Fruit fly (Drosophila melanogaster): ENCODE measurements around the gene qua.

Gene qua

dm6 chr2L:17465915-17466677 lies 30.9 kb downstream of the qua start (continued):
- no peak for TF ChIP-seq salm (tag; optimal IDR thresholded peaks at IDR 0.05)
- TF ChIP-seq CG6654 (GFP tag; optimal IDR thresholded peaks at IDR 0.05) = peak; percentile 61
- no peak for TF ChIP-seq Nf-YC (tag; optimal IDR thresholded peaks at IDR 0.05)
- TF ChIP-seq esg (GFP tag; conservative IDR thresholded peaks at IDR 0.05) = peak; percentile 85
- peak; percentile 75 for TF ChIP-seq CG34422 (GFP tag; IDR thresholded peaks at IDR 0.05)
- TF ChIP-seq Antp (GFP tag; optimal IDR thresholded peaks at IDR 0.05) = peak; percentile 74
- TF ChIP-seq fd102C (GFP tag; optimal IDR thresholded peaks at IDR 0.05) = no peak
- peak; percentile 50; the same call in 1 of the 2 replicates for TF ChIP-seq MBD-R2 (GFP tag; IDR thresholded peaks at IDR 0.05)
- peak; percentile 74 for TF ChIP-seq CG4328 (GFP tag; optimal IDR thresholded peaks at IDR 0.05)
- peak; percentile 71 for TF ChIP-seq CG12299 (tag; optimal IDR thresholded peaks at IDR 0.05)
- TF ChIP-seq nerfin-1 (tag; optimal IDR thresholded peaks at IDR 0.05) = peak; percentile 84
- TF ChIP-seq CG15479 (GFP tag; optimal IDR thresholded peaks at IDR 0.05) = no peak
- TF ChIP-seq CG42726 (GFP tag; IDR thresholded peaks at IDR 0.05; ENCODE audit: partially characterized antibody) = no peak
- TF ChIP-seq ranshi (GFP tag; IDR thresholded peaks at IDR 0.05) = peak; percentile 84
- TF ChIP-seq CG4617 (GFP tag; optimal IDR thresholded peaks at IDR 0.05; ENCODE audit: borderline replicate concordance) = peak; percentile 38
- peak; percentile 58 for TF ChIP-seq Atf3 (GFP tag; optimal IDR thresholded peaks at IDR 0.05)
- TF ChIP-seq gro (GFP tag; optimal IDR thresholded peaks at IDR 0.05) = peak; percentile 40
- no peak for TF ChIP-seq vnd (GFP tag; IDR thresholded peaks at IDR 0.05; ENCODE audit: partially characterized antibody)
- peak; percentile 77 for TF ChIP-seq kah (GFP tag; optimal IDR thresholded peaks at IDR 0.05)
- no peak for TF ChIP-seq sr (GFP tag; IDR thresholded peaks at IDR 0.05)
- TF ChIP-seq Sox102F (GFP tag; optimal IDR thresholded peaks at IDR 0.05) = peak; percentile 90
- peak; percentile 78 for TF ChIP-seq bab2 (GFP tag; optimal IDR thresholded peaks at IDR 0.05)
- TF ChIP-seq cas (GFP tag; IDR thresholded peaks at IDR 0.05) = peak; percentile 52; the same call in 1 of the 2 replicates
- peak; percentile 68 for TF ChIP-seq CG1233 (GFP tag; optimal IDR thresholded peaks at IDR 0.05)
- TF ChIP-seq nmo (GFP tag; optimal IDR thresholded peaks at IDR 0.05) = peak; percentile 91
- peak; percentile 88 for TF ChIP-seq CG2712 (tag; optimal IDR thresholded peaks at IDR 0.05)
- no peak for TF ChIP-seq Hr78 (GFP tag; optimal IDR thresholded peaks at IDR 0.05)
- TF ChIP-seq Sin3A (optimal IDR thresholded peaks at IDR 0.05) = no peak
- TF ChIP-seq CG9609 (GFP tag; optimal IDR thresholded peaks at IDR 0.05) = peak; percentile 84
- TF ChIP-seq odd (GFP tag; optimal IDR thresholded peaks at IDR 0.05) = peak; percentile 58
- TF ChIP-seq Doc2 (GFP tag; IDR thresholded peaks at IDR 0.05) = 0 out of 2 replicates have a peak, but pooled peaks have one; percentile 41
- peak; percentile 79 for TF ChIP-seq CG10267 (tag; optimal IDR thresholded peaks at IDR 0.05)
- TF ChIP-seq disco-r (GFP tag; optimal IDR thresholded peaks at IDR 0.05) = peak; percentile 44
- TF ChIP-seq CoRest (tag; optimal IDR thresholded peaks at IDR 0.05) = peak; percentile 86
- TF ChIP-seq CG30431 (GFP tag; optimal IDR thresholded peaks at IDR 0.05) = peak; percentile 71
- peak; percentile 27 for TF ChIP-seq Sry-β (GFP tag; optimal IDR thresholded peaks at IDR 0.05)
- peak; percentile 65 for TF ChIP-seq sima (GFP tag; optimal IDR thresholded peaks at IDR 0.05)
- TF ChIP-seq vvl (GFP tag; IDR thresholded peaks at IDR 0.05) = peak; percentile 90
- TF ChIP-seq Abd-B (GFP tag; optimal IDR thresholded peaks at IDR 0.05) = peak; percentile 63
- peak; percentile 60; the same call in 1 of the 2 replicates for TF ChIP-seq peb (GFP tag; IDR thresholded peaks at IDR 0.05)
- peak; percentile 85 for TF ChIP-seq oc (tag; optimal IDR thresholded peaks at IDR 0.05)
- no peak for TF ChIP-seq Gsc (GFP tag; IDR thresholded peaks at IDR 0.05)
- TF ChIP-seq CG17328 (GFP tag; IDR thresholded peaks at IDR 0.05) = peak; percentile 86; the same call in 1 of the 2 replicates
- TF ChIP-seq otp (GFP tag; IDR thresholded peaks at IDR 0.05) = peak; percentile 41; the same call in 1 of the 3 replicates
- TF ChIP-seq al (GFP tag; IDR thresholded peaks at IDR 0.05) = peak; percentile 18; the same call in 1 of the 2 replicates
- peak; percentile 69 for TF ChIP-seq CG10654 (GFP tag; optimal IDR thresholded peaks at IDR 0.05)
- peak; percentile 62 for TF ChIP-seq CG7271 (tag; optimal IDR thresholded peaks at IDR 0.05)
- no peak for TF ChIP-seq sc (optimal IDR thresholded peaks at IDR 0.05)
- TF ChIP-seq sc (GFP tag; optimal IDR thresholded peaks at IDR 0.05) = peak; percentile 73
